Fruit fly (Drosophila melanogaster) whole organism, larva: ENCODE measurements around the gene Glut4EF.

Experiments used
- noc ChIP-seq: fragments of 200-800 bp; sonication (Bioruptor generic); optimal IDR thresholded peaks from 3 replicates; lab custom pipeline; 2019; ENCODE audit warnings: missing biosample characterization, mild to moderate bottlenecking, missing genetic modification characterization, moderate library complexity

Gene Glut4EF

dm6 chr3R:9966109-9966701 lies 91.7 kb downstream of the Glut4EF start:
- no peak for TF ChIP-seq noc (tag; lab: Kevin White, UChicago)

dm6 chr3R:9968239-9968638 lies 93.8 kb downstream of the Glut4EF start:
- TF ChIP-seq noc (tag; lab: Kevin White, UChicago): no peak

- no peak for TF ChIP-seq noc (tag; lab: Kevin White, UChicago)
These were observed 94.6 kb downstream of the Glut4EF start for dm6 chr3R:9968827-9969675.

dm6 chr3R:9977494-9977893 lies 103.0 kb downstream of the Glut4EF start:
- no peak for TF ChIP-seq noc (tag; lab: Kevin White, UChicago)

dm6 chr3R:9978977-9979376 lies 104.5 kb downstream of the Glut4EF start:
- TF ChIP-seq noc (tag; lab: Kevin White, UChicago): no peak

DNA sequence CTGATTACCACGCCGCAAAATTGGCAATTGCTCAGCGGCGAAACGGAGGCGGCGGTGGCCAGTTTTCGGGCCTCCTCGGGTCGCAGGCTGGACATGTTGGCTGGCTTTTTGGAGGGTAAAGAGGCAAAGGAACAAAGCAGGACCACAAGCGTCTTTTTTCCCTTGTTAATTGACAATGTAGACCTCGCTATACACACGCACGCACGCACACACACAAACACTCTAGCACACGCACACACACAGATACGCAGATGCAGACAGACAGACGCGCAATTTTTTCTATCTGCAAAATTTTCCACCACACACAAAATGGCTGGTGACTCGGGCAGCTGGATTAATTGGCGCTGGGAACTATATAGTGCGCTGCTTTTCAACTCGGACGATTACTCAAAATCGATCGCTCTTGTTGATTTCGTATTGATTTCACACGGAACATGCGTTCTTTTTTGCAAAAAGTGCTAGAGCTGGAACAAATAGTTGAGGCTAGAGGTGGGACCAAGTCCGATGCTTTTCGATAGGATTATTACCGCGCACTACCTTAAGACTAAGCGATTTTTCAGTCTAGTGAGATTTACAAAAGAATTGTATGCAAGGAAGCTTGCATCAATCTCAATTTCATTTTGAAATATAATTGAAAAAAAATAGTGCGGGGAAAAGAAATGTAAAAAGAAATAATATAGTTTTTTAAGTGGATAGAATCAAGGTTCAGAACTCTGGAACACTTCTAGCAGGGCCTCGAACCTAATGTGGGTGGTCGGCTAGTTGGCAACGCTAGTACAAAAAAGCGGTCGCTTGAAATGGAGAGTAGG lies 111.3 kb downstream of the Glut4EF start, which contains the start of gene Art4:
TSS of gene Art4 (minus strand) at position 476 of the 809 bp plus-strand sequence.
- no peak for TF ChIP-seq noc (tag; lab: Kevin White, UChicago)

DNA sequence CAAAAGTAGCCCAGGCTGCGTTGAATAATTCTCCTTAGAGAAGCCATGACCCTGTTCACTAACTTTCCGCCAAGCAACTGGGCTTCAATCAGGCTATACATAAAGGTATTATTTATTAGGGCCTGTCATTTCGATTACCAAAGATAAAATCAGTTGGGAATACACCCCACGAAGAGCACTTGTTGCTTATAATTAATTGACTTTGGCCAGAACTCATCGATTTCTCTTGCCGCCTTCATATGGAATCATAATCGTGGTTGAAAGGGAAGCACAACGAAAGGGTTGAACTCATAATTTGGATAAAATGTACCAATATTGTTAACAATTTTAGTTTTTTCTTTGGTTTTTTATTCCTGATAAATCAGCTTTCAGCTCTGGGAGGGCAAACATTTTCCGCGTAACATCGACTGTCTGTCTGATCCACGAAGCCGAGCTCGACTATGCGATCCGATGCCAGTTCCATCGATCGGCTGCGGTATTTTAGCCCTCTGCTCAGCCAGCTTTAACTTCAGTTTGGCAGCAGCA lies 122.3 kb downstream of the Glut4EF start, which contains the start of the genes Gr85a and Spn85F:
TSS of gene Gr85a (minus strand) at position 101 of the 525 bp plus-strand sequence.
TSS of gene Spn85F (plus strand) at position 475 of the 525 bp plus-strand sequence.
- no peak for TF ChIP-seq noc (tag; lab: Kevin White, UChicago)

DNA sequence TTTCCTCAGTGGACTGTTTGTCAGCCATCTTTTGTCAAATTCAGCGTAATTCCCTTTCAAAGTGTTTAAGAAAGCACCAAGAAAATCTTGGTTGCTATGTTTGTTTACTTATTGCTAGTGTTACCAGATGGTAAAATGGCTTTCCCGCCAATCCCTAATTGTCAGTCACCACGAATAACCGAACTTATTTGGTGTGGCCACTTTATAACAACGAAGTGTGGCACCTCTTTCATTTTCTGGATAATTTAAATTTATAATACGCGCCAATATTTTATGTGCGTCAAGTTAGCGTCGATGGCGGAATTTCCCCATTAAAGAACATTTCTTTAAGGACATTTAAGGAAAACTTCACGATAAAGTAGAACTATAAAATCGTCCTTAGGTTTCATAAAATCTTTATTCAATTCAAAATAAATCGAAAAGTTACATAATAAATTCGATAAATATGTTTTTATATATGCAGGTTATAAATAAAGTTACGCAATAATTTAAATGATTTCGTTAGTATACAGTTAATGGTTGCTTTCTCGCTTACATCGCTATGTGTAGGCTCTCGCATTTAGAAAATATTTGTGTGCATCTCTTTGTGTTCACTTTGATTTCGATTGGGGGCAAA lies 126.8 kb downstream of the Glut4EF start, which contains the start of gene CG5359:
TSS of gene CG5359 (minus strand) at position 103 of the 616 bp plus-strand sequence.
- no peak for TF ChIP-seq noc (tag; lab: Kevin White, UChicago)

- no peak for TF ChIP-seq noc (tag; lab: Kevin White, UChicago)
These were observed 149.7 kb downstream of the Glut4EF start for dm6 chr3R:10024032-10024712.

DNA sequence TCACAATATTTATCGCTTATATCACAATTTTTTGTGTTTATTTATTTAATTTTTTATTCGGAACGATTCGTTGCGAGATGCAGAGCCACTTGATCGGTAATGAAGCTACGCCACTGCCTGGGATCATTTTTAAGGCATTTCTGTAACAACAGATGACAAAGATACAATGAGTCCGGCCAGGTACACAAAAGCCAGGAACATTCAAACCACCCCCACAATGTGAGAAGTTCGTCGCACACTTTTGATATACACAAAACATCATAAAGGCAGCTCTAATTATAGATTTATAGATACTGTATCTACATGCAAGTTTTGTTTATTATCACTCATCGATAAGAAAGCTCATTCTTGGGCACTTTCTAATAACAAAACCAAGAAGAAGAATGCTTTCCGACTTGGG lies 150.6 kb downstream of the Glut4EF start, which contains the start of gene CG31407:
TSS of gene CG31407 (minus strand) at position 101 of the 400 bp plus-strand sequence.
- no peak for TF ChIP-seq noc (tag; lab: Kevin White, UChicago)

- no peak for TF ChIP-seq noc (tag; lab: Kevin White, UChicago)
These were observed 153.9 kb downstream of the Glut4EF start for dm6 chr3R:10028378-10028777.

- no peak for TF ChIP-seq noc (tag; lab: Kevin White, UChicago)
These were observed 157.0 kb downstream of the Glut4EF start for dm6 chr3R:10031480-10031879.

dm6 chr3R:10032951-10033720 lies 158.7 kb downstream of the Glut4EF start:
- no peak for TF ChIP-seq noc (tag; lab: Kevin White, UChicago)
